Fruit fly (Drosophila melanogaster) whole organism, embryonic: ENCODE data around the gene superdeath.
A peak's percentile ranks its signal among the peaks of the same experiment; 100 is the strongest.

Experiments used
- Atf-2 ChIP-seq: fragments of 200-800 bp; sonication (Bioruptor generic); optimal IDR thresholded peaks from 2 replicates; lab custom pipeline; 2016; ENCODE audit warnings: missing biosample characterization, missing genetic modification characterization
- CG10267 ChIP-seq: fragments of 200-800 bp; sonication (Bioruptor generic); optimal IDR thresholded peaks from 2 replicates; lab custom pipeline; 2018; ENCODE audit warnings: missing biosample characterization, mild to moderate bottlenecking, missing genetic modification characterization, moderate library complexity
- CG13287 ChIP-seq: fragments of 200-800 bp; sonication (Bioruptor generic); IDR thresholded peaks from 2 replicates; pipeline ENCODE4 v1.3.6; 2022; ENCODE audit warnings: missing biosample characterization, missing genetic modification characterization; ENCODE audit not compliant: partially characterized antibody
- CG14050 ChIP-seq: fragments of 200-800 bp; sonication (Bioruptor generic); IDR thresholded peaks from 3 replicates; pipeline ENCODE4 v1.3.6; 2022; ENCODE audit warnings: missing biosample characterization, missing genetic modification characterization
- CG14860 ChIP-seq: fragments of 200-800 bp; sonication (Bioruptor generic); IDR thresholded peaks from 3 replicates; pipeline ENCODE4 v1.3.6; 2022; ENCODE audit warnings: missing biosample characterization, missing genetic modification characterization; ENCODE audit not compliant: partially characterized antibody
- CG15073 ChIP-seq: fragments of 200-800 bp; sonication (Bioruptor generic); optimal IDR thresholded peaks from 2 replicates; lab custom pipeline; 2016; ENCODE audit warnings: missing biosample characterization, missing genetic modification characterization
- CG15514 ChIP-seq: fragments of 200-800 bp; sonication (Bioruptor generic); optimal IDR thresholded peaks from 3 replicates; lab custom pipeline; 2017; ENCODE audit warnings: missing biosample characterization, missing genetic modification characterization, mild to moderate bottlenecking, moderate library complexity, missing genetic modification reagents
- CG1832 ChIP-seq: fragments of 200-800 bp; sonication (Bioruptor generic); optimal IDR thresholded peaks from 2 replicates; lab custom pipeline; 2017; ENCODE audit warnings: missing biosample characterization, mild to moderate bottlenecking, missing genetic modification characterization, inconsistent platforms
- CG2199 ChIP-seq: fragments of 200-800 bp; sonication (Bioruptor generic); IDR thresholded peaks from 3 replicates; pipeline ENCODE4 v1.3.6; 2022; ENCODE audit warnings: missing biosample characterization, missing genetic modification characterization
- CG2202 ChIP-seq: fragments of 200-800 bp; sonication (Bioruptor generic); optimal IDR thresholded peaks from 2 replicates; lab custom pipeline; 2018; ENCODE audit warnings: missing biosample characterization, mild to moderate bottlenecking, missing genetic modification characterization
- CG2712 ChIP-seq: fragments of 200-800 bp; optimal IDR thresholded peaks from 3 replicates; lab custom pipeline; 2019; ENCODE audit warnings: missing biosample characterization, mild to moderate bottlenecking, missing genetic modification characterization, moderate library complexity
- CG4328 ChIP-seq: fragments of 200-800 bp; sonication (Bioruptor generic); optimal IDR thresholded peaks from 3 replicates; lab custom pipeline; 2017; ENCODE audit warnings: missing biosample characterization, missing genetic modification reagents, missing genetic modification characterization
- CG4360 ChIP-seq: fragments of 200-800 bp; sonication (Bioruptor generic); IDR thresholded peaks from 2 replicates; pipeline ENCODE4 v1.3.6; 2022; ENCODE audit warnings: missing biosample characterization, missing genetic modification characterization
- CG4424 ChIP-seq: fragments of 200-800 bp; sonication (Bioruptor generic); optimal IDR thresholded peaks from 3 replicates; lab custom pipeline; 2016; ENCODE audit warnings: missing biosample characterization, missing genetic modification characterization
- CG7271 ChIP-seq: fragments of 200-800 bp; sonication (Bioruptor generic); optimal IDR thresholded peaks from 2 replicates; lab custom pipeline; 2018; ENCODE audit warnings: missing biosample characterization, mild to moderate bottlenecking, missing genetic modification characterization, moderate library complexity
- CG8281 ChIP-seq: fragments of 200-800 bp; sonication (Bioruptor generic); optimal IDR thresholded peaks from 2 replicates; lab custom pipeline; 2018; ENCODE audit warnings: missing biosample characterization, mild to moderate bottlenecking, missing genetic modification characterization, moderate library complexity
- CHES-1-like ChIP-seq: fragments of 200-800 bp; sonication (Bioruptor generic); optimal IDR thresholded peaks from 2 replicates; lab custom pipeline; 2016; ENCODE audit warnings: missing biosample characterization, missing genetic modification characterization
- CkIIα-i1 ChIP-seq: fragments of 200-800 bp; sonication (Bioruptor generic); IDR thresholded peaks from 2 replicates; pipeline ENCODE4 v1.3.6; 2022; ENCODE audit warnings: missing biosample characterization, missing genetic modification characterization
- Deaf1 ChIP-seq: fragments of 200-800 bp; optimal IDR thresholded peaks from 3 replicates; lab custom pipeline; 2019; ENCODE audit warnings: missing biosample characterization, mild to moderate bottlenecking, missing genetic modification characterization, moderate library complexity
- Dll ChIP-seq: fragments of 200-800 bp; sonication (Bioruptor generic); IDR thresholded peaks from 4 replicates; pipeline ENCODE4 v1.3.6; 2022; ENCODE audit warnings: missing biosample characterization, missing genetic modification characterization; ENCODE audit not compliant: partially characterized antibody
- Dref ChIP-seq: fragments of 200-800 bp; sonication (Bioruptor generic); IDR thresholded peaks from 2 replicates; pipeline ENCODE4 v1.3.6; 2022; ENCODE audit warnings: missing biosample characterization, missing genetic modification characterization
- Fer3 ChIP-seq: fragments of 200-800 bp; sonication (Bioruptor generic); optimal IDR thresholded peaks from 2 replicates; lab custom pipeline; 2018; ENCODE audit warnings: missing biosample characterization, mild to moderate bottlenecking, missing genetic modification characterization, moderate library complexity
- Gsc ChIP-seq: fragments of 200-800 bp; sonication (Bioruptor generic); IDR thresholded peaks from 2 replicates; pipeline ENCODE4 v1.3.6; 2022; ENCODE audit warnings: missing biosample characterization, missing genetic modification characterization
- Gug ChIP-seq: fragments of 200-800 bp; sonication (Bioruptor generic); IDR thresholded peaks from 4 replicates; pipeline ENCODE4 v1.3.6; 2022; ENCODE audit warnings: missing biosample characterization, missing genetic modification characterization
- HLH4C ChIP-seq: fragments of 200-800 bp; sonication (Bioruptor generic); IDR thresholded peaks from 3 replicates; pipeline ENCODE4 v1.3.6; 2022; ENCODE audit warnings: missing biosample characterization, missing genetic modification characterization; ENCODE audit not compliant: partially characterized antibody
- Hand ChIP-seq: fragments of 200-800 bp; sonication (Bioruptor generic); optimal IDR thresholded peaks from 2 replicates; lab custom pipeline; 2017; ENCODE audit warnings: mild to moderate bottlenecking, missing biosample characterization, missing genetic modification reagents, missing genetic modification characterization
- HmgZ ChIP-seq: fragments of 200-800 bp; sonication (Bioruptor generic); optimal IDR thresholded peaks from 2 replicates; lab custom pipeline; 2018; ENCODE audit warnings: missing biosample characterization, mild to moderate bottlenecking, missing genetic modification characterization
- NC2α ChIP-seq: fragments of 200-800 bp; sonication (Bioruptor generic); optimal IDR thresholded peaks from 2 replicates; lab custom pipeline; 2016; ENCODE audit warnings: missing biosample characterization, missing genetic modification characterization
- NFAT ChIP-seq: fragments of 200-800 bp; sonication (Bioruptor generic); IDR thresholded peaks from 2 replicates; pipeline ENCODE4 v1.3.6; 2022; ENCODE audit warnings: missing biosample characterization, missing genetic modification characterization
- Nf-YC ChIP-seq: fragments of 200-800 bp; optimal IDR thresholded peaks from 3 replicates; lab custom pipeline; 2019; ENCODE audit warnings: missing biosample characterization, mild to moderate bottlenecking, missing genetic modification characterization, moderate library complexity
- Ravus ChIP-seq: fragments of 200-800 bp; sonication (Bioruptor generic); IDR thresholded peaks from 2 replicates; pipeline ENCODE4 v1.3.6; 2022; ENCODE audit warnings: missing biosample characterization, missing genetic modification characterization
- Stat92E ChIP-seq, 3 experiments: fragments of >200 bp in 2 of 3; fragments of 200-800 bp in 1 of 3; sonication (Bioruptor generic) in 1 of 3; optimal IDR thresholded peaks; 2 replicates each; lab custom pipeline; 2017 to 2019; ENCODE audit warnings: missing biosample characterization in 3 of 3, missing genetic modification characterization in 3 of 3, mild to moderate bottlenecking in 1 of 3, moderate library complexity in 1 of 3
- Xrp1 ChIP-seq: fragments of 200-800 bp; sonication (Bioruptor generic); IDR thresholded peaks from 2 replicates; pipeline ENCODE4 v1.3.6; 2022; ENCODE audit warnings: missing biosample characterization, missing genetic modification characterization
- br ChIP-seq: fragments of >200 bp; optimal IDR thresholded peaks from 2 replicates; lab custom pipeline; 2017
- bsh ChIP-seq, 2 experiments: fragments of 200-800 bp; sonication (Bioruptor generic); optimal IDR thresholded peaks; 2 replicates each; lab custom pipeline; 2017 to 2018; ENCODE audit warnings: mild to moderate bottlenecking in 2 of 2, missing biosample characterization in 2 of 2, missing genetic modification characterization in 2 of 2, moderate library complexity in 1 of 2
- cas ChIP-seq: fragments of 200-800 bp; sonication (Bioruptor generic); IDR thresholded peaks from 2 replicates; pipeline ENCODE4 v1.3.6; 2022; ENCODE audit warnings: missing biosample characterization, missing genetic modification characterization
- ci ChIP-seq: fragments of 200-800 bp; sonication (Bioruptor generic); IDR thresholded peaks from 3 replicates; pipeline ENCODE4 v1.3.6; 2022; ENCODE audit warnings: missing biosample characterization, missing genetic modification characterization
- danr ChIP-seq: fragments of 200-800 bp; sonication (Bioruptor generic); IDR thresholded peaks from 2 replicates; pipeline ENCODE4 v1.3.6; 2022; ENCODE audit warnings: missing biosample characterization, missing genetic modification characterization
- disco-r ChIP-seq: fragments of 200-800 bp; sonication (Bioruptor generic); optimal IDR thresholded peaks from 2 replicates; lab custom pipeline; 2016; ENCODE audit warnings: missing biosample characterization, missing genetic modification characterization
- fd3F ChIP-seq: fragments of 200-800 bp; sonication (Bioruptor generic); optimal IDR thresholded peaks from 2 replicates; lab custom pipeline; 2018; ENCODE audit warnings: missing biosample characterization, mild to moderate bottlenecking, missing genetic modification characterization, moderate library complexity
- fd96Cb ChIP-seq: fragments of 200-800 bp; sonication (Bioruptor generic); optimal IDR thresholded peaks from 2 replicates; lab custom pipeline; 2018; ENCODE audit warnings: missing biosample characterization, mild to moderate bottlenecking, missing genetic modification characterization, moderate library complexity
- ftz-f1 ChIP-seq: fragments of 200-800 bp; sonication (Bioruptor generic); optimal IDR thresholded peaks from 2 replicates; lab custom pipeline; 2016; ENCODE audit warnings: missing biosample characterization, missing genetic modification characterization
- ham ChIP-seq: fragments of 200-800 bp; sonication (Bioruptor generic); IDR thresholded peaks from 2 replicates; pipeline ENCODE4 v1.3.6; 2022; ENCODE audit warnings: missing biosample characterization, missing genetic modification characterization
- insv ChIP-seq, 2 experiments: fragments of 200-800 bp; sonication (Bioruptor generic); optimal IDR thresholded peaks; 3 replicates each; lab custom pipeline; 2016 to 2018; ENCODE audit warnings: missing biosample characterization in 2 of 2, missing genetic modification characterization in 2 of 2
- maf-S ChIP-seq: fragments of 200-800 bp; sonication (Bioruptor generic); optimal IDR thresholded peaks from 2 replicates; lab custom pipeline; 2016; ENCODE audit warnings: missing biosample characterization, missing genetic modification characterization
- odd ChIP-seq: fragments of 200-800 bp; sonication (Bioruptor generic); optimal IDR thresholded peaks from 2 replicates; lab custom pipeline; 2017; ENCODE audit warnings: missing biosample characterization, mild to moderate bottlenecking, missing genetic modification characterization
- otp ChIP-seq: fragments of 200-800 bp; sonication (Bioruptor generic); IDR thresholded peaks from 3 replicates; pipeline ENCODE4, ENCODE4 v1.3.6; 2022; ENCODE audit warnings: missing biosample characterization, missing genetic modification characterization
- p53 ChIP-seq: fragments of 200-800 bp; sonication (Bioruptor generic); optimal IDR thresholded peaks from 2 replicates; lab custom pipeline; 2016; ENCODE audit warnings: missing biosample characterization, missing genetic modification characterization
- sd ChIP-seq: fragments of 200-800 bp; sonication (Bioruptor generic); optimal IDR thresholded peaks from 3 replicates; lab custom pipeline; 2018; ENCODE audit warnings: missing biosample characterization, mild to moderate bottlenecking, missing genetic modification characterization, moderate library complexity
- sqz ChIP-seq: fragments of 200-800 bp; sonication (Bioruptor generic); optimal IDR thresholded peaks from 3 replicates; lab custom pipeline; 2018; ENCODE audit warnings: missing biosample characterization, mild to moderate bottlenecking, missing genetic modification characterization
- zen ChIP-seq: fragments of 200-800 bp; sonication (Bioruptor generic); optimal IDR thresholded peaks from 3 replicates; lab custom pipeline; 2018; ENCODE audit warnings: missing biosample characterization, mild to moderate bottlenecking, missing genetic modification characterization, moderate library complexity

superdeath gene

dm6 chr3R:29153197-29153644 lies 14.8 kb downstream of the superdeath start, which contains the start of the genes Slbp and Rpn2 (continued):
- TF ChIP-seq ham (GFP tag; lab: Robert Waterston, UW) (no peak), ci (0 out of 3 replicates have a peak, but pooled peaks have one; percentile 52), CG13287 (GFP tag; lab: Robert Waterston, UW) (peak; percentile 98), CG8281 (no peak), CG1832 (no peak), CkIIα-i1 (GFP tag; lab: Robert Waterston, UW) (no peak), Atf-2 (GFP tag; lab: Kevin White, UChicago) (peak; percentile 16), CG2712 (tag; lab: Kevin White, UChicago) (peak; percentile 55), NFAT (GFP tag; lab: Robert Waterston, UW) (0 out of 2 replicates have a peak, but pooled peaks have one; percentile 4), Dll (GFP tag; lab: Robert Waterston, UW) (peak; percentile 97), CG14050 (GFP tag; lab: Robert Waterston, UW) (no peak), sqz (GFP tag; lab: Kevin White, UChicago) (no peak), cas (GFP tag; lab: Robert Waterston, UW) (no peak), CG15514 (GFP tag; lab: Kevin White, UChicago) (peak; percentile 55), Nf-YC (tag; lab: Kevin White, UChicago) (peak; percentile 53), CHES-1-like (peak; percentile 80), Gsc (GFP tag; lab: Robert Waterston, UW) (no peak), Fer3 (peak; percentile 17), br (lab: Kevin White, UChicago) (no peak), maf-S (GFP tag; lab: Kevin White, UChicago) (peak; percentile 68), p53 (GFP tag; lab: Kevin White, UChicago) (peak; percentile 49), Dref (GFP tag; lab: Robert Waterston, UW) (peak; percentile 88), CG4328 (GFP tag; lab: Kevin White, UChicago) (no peak), odd (GFP tag; lab: Kevin White, UChicago) (no peak), CG4360 (GFP tag; lab: Robert Waterston, UW) (peak; percentile 79), HLH4C (GFP tag; lab: Robert Waterston, UW) (peak; percentile 89), Xrp1 (no peak), sd (no peak), danr (GFP tag; lab: Robert Waterston, UW) (no peak), CG15073 (GFP tag; lab: Kevin White, UChicago) (no peak), fd3F (GFP tag; lab: Kevin White, UChicago) (no peak), Hand (GFP tag; lab: Kevin White, UChicago) (no peak), CG7271 (tag; lab: Kevin White, UChicago) (peak; percentile 20), ftz-f1 (GFP tag; lab: Kevin White, UChicago) (no peak), Deaf1 (peak; percentile 36), Stat92E (GFP tag; optimal IDR thresholded peaks at IDR 0.05; lab: Kevin White, UChicago) (peak in 1 of 3 experiments; percentile 21), bsh (GFP tag; optimal IDR thresholded peaks at IDR 0.05; lab: Kevin White, UChicago) (no peak), CG2202 (tag; lab: Kevin White, UChicago) (no peak), otp (GFP tag; lab: Robert Waterston, UW) (no peak), HmgZ (peak; percentile 88), Gug (peak; percentile 17; the same call in 1 of the 4 replicates), fd96Cb (no peak), NC2α (GFP tag; lab: Kevin White, UChicago) (no peak), CG14860 (peak; percentile 84), disco-r (GFP tag; lab: Kevin White, UChicago) (no peak), insv (GFP tag; optimal IDR thresholded peaks at IDR 0.05; lab: Kevin White, UChicago) (peak in 1 of 2 experiments; percentile 69), zen (peak; percentile 35), CG2199 (GFP tag; lab: Robert Waterston, UW) (no peak), Ravus (GFP tag; lab: Robert Waterston, UW) (no peak), CG4424 (no peak), CG10267 (peak; percentile 99)
